Worm (Caenorhabditis elegans): ENCODE measurements around the gene rimb-1.

ce11 chrIII:1743081-1743480 is 45.1 kb upstream of the rimb-1 start:
- TF ChIP-seq F33H1.4 (GFP tag; IDR thresholded peaks at IDR 0.05) (0 out of 2 replicates have a peak, but pooled peaks have one; percentile 20), ceh-79 (tag; optimal IDR thresholded peaks at IDR 0.05) (no peak), mes-4 (tag; optimal IDR thresholded peaks at IDR 0.05) (no peak), pha-4 (tag; optimal IDR thresholded peaks at IDR 0.05) (no peak), snpc-4 (GFP tag; optimal IDR thresholded peaks at IDR 0.05) (no peak), snpc-4 (tag; optimal IDR thresholded peaks at IDR 0.05) (no peak), snpc-3.4 (tag; optimal IDR thresholded peaks at IDR 0.05) (peak; percentile 4), cebp-2 (GFP tag; IDR thresholded peaks at IDR 0.05) (no peak), akir-1 (GFP tag; optimal IDR thresholded peaks at IDR 0.05) (no peak), B0261.1 (tag; optimal IDR thresholded peaks at IDR 0.05) (peak; percentile 68), unc-62 (GFP tag; optimal IDR thresholded peaks at IDR 0.05) (no peak)

Measured in whole organism, young adult.